Worm (Caenorhabditis elegans) whole organism, L1 larva: ENCODE results near the gene spe-45.

Experiments
- C04F5.9 ChIP-seq: sonication (generic microtip); optimal IDR thresholded peaks from 2 replicates; lab custom pipeline; 2016; ENCODE audit warnings: missing genetic modification characterization, missing compliant biosample characterization
- C16A3.4 ChIP-seq: fragments of 150-350 bp; optimal IDR thresholded peaks from 2 replicates; lab custom pipeline; 2014; ENCODE audit warnings: missing biosample characterization, missing genetic modification characterization
- alr-1 ChIP-seq: fragments of 200-800 bp; sonication (Bioruptor generic); optimal IDR thresholded peaks from 2 replicates; lab custom pipeline; 2018; ENCODE audit warnings: borderline replicate concordance, mild to moderate bottlenecking, missing genetic modification characterization, missing compliant biosample characterization
- aly-2 ChIP-seq: fragments of 150-350 bp; optimal IDR thresholded peaks from 2 replicates; lab custom pipeline; 2014; ENCODE audit warnings: missing biosample characterization, missing genetic modification characterization
- ama-1 ChIP-seq: fragments of 150-350 bp; optimal IDR thresholded peaks from 2 replicates; lab custom pipeline; 2014
- ceh-82 ChIP-seq, 3 experiments: fragments of 150-350 bp in 1 of 3; sonication (generic microtip) in 2 of 3; optimal IDR thresholded peaks; 2 replicates each; lab custom pipeline; 2014 to 2017; ENCODE audit warnings: missing biosample characterization in 3 of 3, missing genetic modification characterization in 3 of 3
- ceh-88 ChIP-seq: fragments of 200-800 bp; sonication (Bioruptor generic); IDR thresholded peaks from 2 replicates; pipeline ENCODE4 v1.3.6; 2022; ENCODE audit warnings: missing genetic modification characterization, missing compliant biosample characterization
- ces-1 ChIP-seq: fragments of 150-350 bp; optimal IDR thresholded peaks from 2 replicates; lab custom pipeline; 2014; ENCODE audit warnings: missing biosample characterization, missing genetic modification reagents, missing genetic modification characterization
- dpl-1 ChIP-seq, 3 experiments: fragments of 150-350 bp in 2 of 3; sonication (generic microtip) in 1 of 3; optimal IDR thresholded peaks; 2 replicates each; lab custom pipeline; 2014 to 2017; ENCODE audit warnings: missing biosample characterization in 3 of 3, missing genetic modification characterization in 3 of 3, missing genetic modification reagents in 3 of 3
- dsc-1 ChIP-seq: sonication (generic microtip); optimal IDR thresholded peaks from 2 replicates; lab custom pipeline; 2016; ENCODE audit warnings: mild to moderate bottlenecking, missing genetic modification characterization, missing compliant biosample characterization
- egl-13 ChIP-seq: sonication (generic microtip); optimal IDR thresholded peaks from 2 replicates; lab custom pipeline; 2016; ENCODE audit warnings: missing genotype, missing genetic modification reagents, missing genetic modification characterization, missing compliant biosample characterization
- elt-2 ChIP-seq: sonication (generic microtip); optimal IDR thresholded peaks from 2 replicates; lab custom pipeline; 2016; ENCODE audit warnings: missing genetic modification characterization, mild to moderate bottlenecking, inconsistent platforms, missing compliant biosample characterization, missing genetic modification reagents
- ets-5 ChIP-seq: fragments of 200-800 bp; sonication (Bioruptor generic); IDR thresholded peaks from 2 replicates; pipeline ENCODE4 v1.3.6; 2022; ENCODE audit warnings: missing genetic modification characterization, missing compliant biosample characterization
- fkh-10 ChIP-seq: sonication (generic microtip); optimal IDR thresholded peaks from 2 replicates; lab custom pipeline; 2017; ENCODE audit warnings: missing biosample characterization, missing genetic modification reagents, missing genetic modification characterization
- fos-1 ChIP-seq: fragments of 150-350 bp; optimal IDR thresholded peaks from 2 replicates; lab custom pipeline; 2014; ENCODE audit warnings: missing biosample characterization, missing genetic modification characterization
- hlh-17 ChIP-seq: fragments of 200-800 bp; sonication (Bioruptor generic); optimal IDR thresholded peaks from 2 replicates; lab custom pipeline; 2018; ENCODE audit warnings: missing genetic modification characterization, mild to moderate bottlenecking, missing compliant biosample characterization, moderate library complexity, borderline replicate concordance
- hlh-4 ChIP-seq: sonication (generic microtip); optimal IDR thresholded peaks from 2 replicates; lab custom pipeline; 2016; ENCODE audit warnings: mild to moderate bottlenecking, missing genetic modification characterization, missing compliant biosample characterization
- irx-1 ChIP-seq: sonication (generic microtip); optimal IDR thresholded peaks from 2 replicates; lab custom pipeline; 2016; ENCODE audit warnings: missing genetic modification characterization, missing compliant biosample characterization
- isw-1 ChIP-seq: fragments of 200-800 bp; sonication (Bioruptor generic); IDR thresholded peaks from 2 replicates; pipeline ENCODE4 v1.3.6; 2022; ENCODE audit warnings: missing genetic modification characterization, missing compliant biosample characterization
- jun-1 ChIP-seq: fragments of 150-350 bp; optimal IDR thresholded peaks from 2 replicates; lab custom pipeline; 2014; ENCODE audit warnings: missing biosample characterization, missing genetic modification reagents, missing genetic modification characterization
- lin-13 ChIP-seq: fragments of 150-350 bp; optimal IDR thresholded peaks from 2 replicates; lab custom pipeline; 2014; ENCODE audit warnings: missing biosample characterization, missing genetic modification reagents, missing genetic modification characterization
- lin-15B ChIP-seq: fragments of 150-350 bp; sonication (generic microtip); optimal IDR thresholded peaks from 3 replicates; lab custom pipeline; 2014; ENCODE audit warnings: missing biosample characterization, missing genetic modification characterization
- lin-39 ChIP-seq: fragments of 150-350 bp; optimal IDR thresholded peaks from 2 replicates; lab custom pipeline; 2014; ENCODE audit warnings: missing biosample characterization, missing genetic modification reagents, missing genetic modification characterization
- lsy-2 ChIP-seq, 2 experiments: fragments of 150-350 bp; optimal IDR thresholded peaks; 2 replicates each; lab custom pipeline; 2014; ENCODE audit warnings: missing biosample characterization in 2 of 2, missing genetic modification characterization in 2 of 2
- mab-9 ChIP-seq: fragments of 200-800 bp; sonication (Bioruptor generic); IDR thresholded peaks from 2 replicates; pipeline ENCODE4 v1.3.6; 2022; ENCODE audit warnings: missing genetic modification reagents, missing genetic modification characterization, missing compliant biosample characterization
- mdl-1 ChIP-seq, 2 experiments: fragments of 150-350 bp; optimal IDR thresholded peaks; 2 replicates each; lab custom pipeline; 2014 to 2017; ENCODE audit warnings: missing biosample characterization in 2 of 2, missing genetic modification characterization in 2 of 2, inconsistent platforms in 1 of 2
- mef-2 ChIP-seq: fragments of 150-350 bp; optimal IDR thresholded peaks from 2 replicates; lab custom pipeline; 2014; ENCODE audit warnings: missing biosample characterization, missing genetic modification characterization
- mep-1 ChIP-seq: fragments of 150-350 bp; optimal IDR thresholded peaks from 2 replicates; lab custom pipeline; 2014; ENCODE audit warnings: missing biosample characterization, missing genetic modification characterization
- nhr-11 ChIP-seq: fragments of 150-350 bp; optimal IDR thresholded peaks from 2 replicates; lab custom pipeline; 2014; ENCODE audit warnings: missing biosample characterization, missing genetic modification characterization
- nhr-12 ChIP-seq: sonication (generic microtip); optimal IDR thresholded peaks from 2 replicates; lab custom pipeline; 2017; ENCODE audit warnings: missing biosample characterization, missing genetic modification characterization
- nhr-19 ChIP-seq: fragments of 200-800 bp; sonication (Bioruptor generic); conservative IDR thresholded peaks from 2 replicates; pipeline ENCODE4 v1.3.6; 2022; ENCODE audit warnings: missing genetic modification characterization, missing compliant biosample characterization
- nhr-47 ChIP-seq: sonication (generic microtip); optimal IDR thresholded peaks from 2 replicates; lab custom pipeline; 2016; ENCODE audit warnings: mild to moderate bottlenecking, missing genetic modification characterization, moderate library complexity, missing compliant biosample characterization
- nhr-71 ChIP-seq: sonication (generic microtip); optimal IDR thresholded peaks from 2 replicates; lab custom pipeline; 2016; ENCODE audit warnings: mild to moderate bottlenecking, missing genetic modification characterization, moderate library complexity, missing compliant biosample characterization
- nhr-77 ChIP-seq: fragments of 150-350 bp; optimal IDR thresholded peaks from 2 replicates; lab custom pipeline; 2014; ENCODE audit warnings: missing biosample characterization, missing genetic modification characterization
- nhr-85 ChIP-seq: sonication (generic microtip); peaks from one replicate; lab custom pipeline; 2016; ENCODE audit warnings: missing genetic modification characterization, inconsistent platforms, missing compliant biosample characterization
- pag-3 ChIP-seq: sonication (generic microtip); optimal IDR thresholded peaks from 2 replicates; lab custom pipeline; 2017; ENCODE audit warnings: missing genetic modification characterization, mild to moderate bottlenecking, missing compliant biosample characterization, antibody characterized with exemption, borderline replicate concordance; ENCODE audit not compliant: insufficient read depth
- rnt-1 ChIP-seq: sonication (generic microtip); optimal IDR thresholded peaks from 2 replicates; lab custom pipeline; 2016; ENCODE audit warnings: mild to moderate bottlenecking, missing genetic modification characterization, moderate library complexity, missing compliant biosample characterization
- sox-4 ChIP-seq: sonication (generic microtip); optimal IDR thresholded peaks from 2 replicates; lab custom pipeline; 2016; ENCODE audit warnings: missing genetic modification characterization, missing compliant biosample characterization
- swsn-7 ChIP-seq: sonication (generic microtip); optimal IDR thresholded peaks from 2 replicates; lab custom pipeline; 2016; ENCODE audit warnings: missing genetic modification characterization, missing compliant biosample characterization
- tbx-2 ChIP-seq: sonication (generic microtip); optimal IDR thresholded peaks from 2 replicates; lab custom pipeline; 2016; ENCODE audit warnings: missing genetic modification characterization, missing compliant biosample characterization
- tlp-1 ChIP-seq: fragments of 150-350 bp; optimal IDR thresholded peaks from 2 replicates; lab custom pipeline; 2014; ENCODE audit warnings: missing biosample characterization, missing genetic modification characterization
- unc-130 ChIP-seq: fragments of 150-350 bp; optimal IDR thresholded peaks from 2 replicates; lab custom pipeline; 2017; ENCODE audit warnings: missing biosample characterization, missing genetic modification characterization, inconsistent platforms
- unc-30 ChIP-seq: sonication (generic microtip); optimal IDR thresholded peaks from 2 replicates; lab custom pipeline; 2017; ENCODE audit warnings: missing biosample characterization, missing genetic modification characterization
- unc-62 ChIP-seq: fragments of 150-350 bp; optimal IDR thresholded peaks from 2 replicates; lab custom pipeline; 2014; ENCODE audit warnings: missing biosample characterization, missing genetic modification reagents, missing genetic modification characterization
- unc-86 ChIP-seq: sonication (generic microtip); optimal IDR thresholded peaks from 2 replicates; lab custom pipeline; 2016; ENCODE audit warnings: missing genetic modification characterization, missing compliant biosample characterization
- unc-98 ChIP-seq: fragments of 200-800 bp; sonication (Bioruptor generic); IDR thresholded peaks from 2 replicates; pipeline ENCODE4 v1.3.6; 2022; ENCODE audit warnings: missing genetic modification characterization, missing compliant biosample characterization
- xbp-1 ChIP-seq: sonication (generic microtip); optimal IDR thresholded peaks from 2 replicates; lab custom pipeline; 2016; ENCODE audit warnings: missing genetic modification characterization, missing compliant biosample characterization
- zag-1 ChIP-seq: fragments of 150-350 bp; optimal IDR thresholded peaks from 2 replicates; lab custom pipeline; 2014; ENCODE audit warnings: missing biosample characterization, missing genetic modification characterization
- ztf-11 ChIP-seq, 2 experiments: sonication (generic microtip); optimal IDR thresholded peaks; 2 replicates each; lab custom pipeline; 2016 to 2017; ENCODE audit warnings: missing genetic modification characterization in 2 of 2, missing biosample characterization in 1 of 2, missing compliant biosample characterization in 1 of 2

Gene spe-45

ce11 chrIV:12396645-12397258 is 6.9 kb upstream of the spe-45 start (continued):
- no peak for TF ChIP-seq mdl-1 (tag; optimal IDR thresholded peaks at IDR 0.05; lab: Kevin White, UChicago)
- TF ChIP-seq ceh-88 (GFP tag; lab: Robert Waterston, UW): no peak
- no peak for TF ChIP-seq tlp-1
- TF ChIP-seq C16A3.4 (tag; lab: Kevin White, UChicago): no peak
- no peak for TF ChIP-seq nhr-19 (GFP tag; lab: Robert Waterston, UW)
- no peak for TF ChIP-seq hlh-4 (tag; lab: Kevin White, UChicago)
- no peak for TF ChIP-seq nhr-11
- TF ChIP-seq sox-4 (tag; lab: Kevin White, UChicago): no peak
- TF ChIP-seq lin-15B: no peak
- TF ChIP-seq aly-2 (tag; lab: Kevin White, UChicago): no peak
- no peak for TF ChIP-seq ama-1
- TF ChIP-seq, all 84 proteins: peak for 15

- TF ChIP-seq nhr-19 (GFP tag; lab: Robert Waterston, UW) (peak; percentile 96), C16A3.4 (tag; lab: Kevin White, UChicago) (peak; percentile 97), mef-2 (no peak), nhr-12 (tag; lab: Kevin White, UChicago) (no peak), elt-2 (tag; lab: Kevin White, UChicago) (peak; percentile 79), dsc-1 (peak; percentile 91), ces-1 (GFP tag; lab: Kevin White, UChicago) (no peak), C04F5.9 (tag; lab: Kevin White, UChicago) (peak; percentile 91), ama-1 (peak; percentile 20), irx-1 (tag; lab: Kevin White, UChicago) (peak; percentile 89), mdl-1 (tag; optimal IDR thresholded peaks at IDR 0.05; lab: Kevin White, UChicago) (peak in 1 of 2 experiments; percentile 87), mab-9 (GFP tag; lab: Robert Waterston, UW) (peak; percentile 93), nhr-47 (peak; percentile 96), lin-39 (peak; percentile 85), lin-13 (GFP tag; lab: Kevin White, UChicago) (peak; percentile 93), mep-1 (tag; lab: Kevin White, UChicago) (peak; percentile 98), swsn-7 (tag; lab: Kevin White, UChicago) (peak; percentile 93), pag-3 (tag; lab: Kevin White, UChicago) (peak; percentile 8), jun-1 (tag; lab: Kevin White, UChicago) (peak; percentile 86), ceh-88 (GFP tag; lab: Robert Waterston, UW) (peak; percentile 87), zag-1 (peak; percentile 65), tbx-2 (tag; lab: Kevin White, UChicago) (peak; percentile 95), hlh-17 (GFP tag; lab: Kevin White, UChicago) (no peak), dpl-1 (GFP tag; optimal IDR thresholded peaks at IDR 0.05; lab: Kevin White, UChicago) (peak; percentile 83 to 88 (median 87)), unc-62 (GFP tag; lab: Kevin White, UChicago) (no peak), alr-1 (tag; lab: Kevin White, UChicago) (no peak), egl-13 (tag; lab: Kevin White, UChicago) (peak; percentile 91), ceh-82 (tag; optimal IDR thresholded peaks at IDR 0.05; lab: Kevin White, UChicago) (peak; percentile 91 to 98 (median 93)), nhr-77 (tag; lab: Kevin White, UChicago) (peak; percentile 84), lsy-2 (tag; optimal IDR thresholded peaks at IDR 0.05; lab: Kevin White, UChicago) (peak; percentile 100), rnt-1 (tag; lab: Kevin White, UChicago) (peak; percentile 99), unc-30 (tag; lab: Kevin White, UChicago) (no peak), nhr-71 (tag; lab: Kevin White, UChicago) (peak; percentile 97), nhr-11 (peak; percentile 87), fos-1 (tag; lab: Kevin White, UChicago) (peak; percentile 91), isw-1 (GFP tag; lab: Robert Waterston, UW) (peak; percentile 97), nhr-85 (tag; lab: Kevin White, UChicago) (peak; percentile 97), fkh-10 (GFP tag; lab: Kevin White, UChicago) (peak; percentile 81), ets-5 (GFP tag; lab: Robert Waterston, UW) (no peak), unc-130 (peak; percentile 98), unc-86 (tag; lab: Kevin White, UChicago) (peak; percentile 91), ztf-11 (tag; optimal IDR thresholded peaks at IDR 0.05; lab: Kevin White, UChicago) (peak in 1 of 2 experiments; percentile 89), xbp-1 (tag; lab: Kevin White, UChicago) (peak; percentile 94), unc-98 (GFP tag; lab: Robert Waterston, UW) (peak; percentile 90)
Measured at ce11 chrIV:12391003-12391637, 1.2 kb upstream of the spe-45 start, which contains the start of the genes rps-23 and dpm-3. TSS of gene rps-23 (minus strand) at chrIV:12391053. TSS of gene dpm-3 (plus strand) at chrIV:12391587.
